Fruit fly (Drosophila melanogaster) Kc167 (cell line): ENCODE results near the gene CG4613.

ENCODE experiments used
- Myc ChIP-seq: fragments of >200 bp; optimal IDR thresholded peaks from 2 replicates; lab custom pipeline; 2017; ENCODE audit warnings: missing external identifiers
- Sin3A ChIP-seq: fragments of >200 bp; optimal IDR thresholded peaks from 2 replicates; lab custom pipeline; 2018; ENCODE audit warnings: missing external identifiers
- h ChIP-seq: fragments of >200 bp; optimal IDR thresholded peaks from 3 replicates; lab custom pipeline; 2018; ENCODE audit warnings: missing external identifiers
- psq ChIP-seq: fragments of >200 bp; optimal IDR thresholded peaks from 2 replicates; lab custom pipeline; 2017; ENCODE audit warnings: missing external identifiers
- ttk ChIP-seq: sonication (Bioruptor generic); optimal IDR thresholded peaks from 2 replicates; lab custom pipeline; 2017; ENCODE audit warnings: missing external identifiers

DNA sequence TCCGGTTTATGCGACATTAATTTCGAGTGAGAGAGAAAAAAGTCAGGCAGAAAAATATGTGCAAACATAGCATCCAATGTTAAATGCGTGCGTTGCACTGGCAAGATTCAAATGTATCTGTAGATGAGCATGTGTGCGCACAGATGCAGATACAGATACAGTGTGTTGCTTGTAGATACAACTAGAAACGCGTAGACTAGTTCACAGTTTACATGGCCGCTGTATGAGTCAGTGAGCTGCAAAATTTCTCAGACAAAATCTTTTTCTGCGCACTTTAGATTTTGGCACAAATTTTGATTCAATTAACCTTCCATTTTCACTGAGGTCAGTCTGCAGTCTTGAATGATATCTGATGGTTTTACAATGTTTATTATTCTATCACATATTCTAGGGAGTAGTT, 34.7 kb upstream of the CG4613 start:
- TF ChIP-seq h (lab: Kevin White, UChicago) (no peak), psq (no peak), ttk (lab: Kevin White, UChicago) (no peak), Myc (no peak), Sin3A (lab: Kevin White, UChicago) (no peak)
